Fruit fly (Drosophila melanogaster) whole organism, wandering third instar larva: Measurements from ENCODE around the gene Rcd5.
A peak's percentile ranks its signal among the peaks of the same experiment; 100 is the strongest.

Experiments
- Abd-B ChIP-seq: fragments of >200 bp; optimal IDR thresholded peaks from 2 replicates; lab custom pipeline; 2017; ENCODE audit warnings: missing biosample characterization, missing genetic modification characterization
- CG32264 ChIP-seq: fragments of 200-800 bp; sonication (Bioruptor generic); optimal IDR thresholded peaks from 2 replicates; lab custom pipeline; 2016; ENCODE audit warnings: missing biosample characterization, missing genetic modification characterization
- GATAd ChIP-seq: sonication (Bioruptor generic); optimal IDR thresholded peaks from 2 replicates; lab custom pipeline; 2016; ENCODE audit warnings: missing biosample characterization, missing genetic modification characterization
- HLH106 ChIP-seq: fragments of 200-800 bp; optimal IDR thresholded peaks from 3 replicates; lab custom pipeline; 2019; ENCODE audit warnings: missing biosample characterization, mild to moderate bottlenecking, missing genetic modification characterization, moderate library complexity
- Hnf4 ChIP-seq: fragments of 200-800 bp; sonication (Bioruptor generic); optimal IDR thresholded peaks from 2 replicates; lab custom pipeline; 2016; ENCODE audit warnings: missing biosample characterization, mild to moderate bottlenecking, missing genetic modification characterization
- Hr78 ChIP-seq: fragments of >200 bp; optimal IDR thresholded peaks from 2 replicates; lab custom pipeline; 2017; ENCODE audit warnings: missing biosample characterization, missing genetic modification characterization
- Hr83 ChIP-seq: fragments of 200-300 bp; sonication (Bioruptor generic); optimal IDR thresholded peaks from 2 replicates; lab custom pipeline; 2016; ENCODE audit warnings: missing biosample characterization, mild to moderate bottlenecking, missing genetic modification characterization, moderate library complexity; ENCODE audit not compliant: poor library complexity, severe bottlenecking
- Jra ChIP-seq: sonication (Bioruptor generic); optimal IDR thresholded peaks from 2 replicates; lab custom pipeline; 2016; ENCODE audit warnings: missing biosample characterization, missing genetic modification characterization
- N ChIP-seq: fragments of >200 bp; optimal IDR thresholded peaks from 2 replicates; lab custom pipeline; 2018; ENCODE audit warnings: missing biosample characterization, missing external identifiers, missing genetic modification characterization
- OdsH ChIP-seq: fragments of 200-800 bp; sonication (Bioruptor generic); optimal IDR thresholded peaks from 2 replicates; lab custom pipeline; 2016; ENCODE audit warnings: missing biosample characterization, mild to moderate bottlenecking, missing genetic modification characterization
- Rel ChIP-seq, 2 experiments: fragments of 200-800 bp; sonication (Bioruptor generic) in 1 of 2; optimal IDR thresholded peaks; 2 replicates in 1 of 2; 3 replicates in 1 of 2; lab custom pipeline; 2016 to 2019; ENCODE audit warnings: mild to moderate bottlenecking in 2 of 2, missing biosample characterization in 2 of 2, missing genetic modification characterization in 2 of 2, moderate library complexity in 1 of 2
- Vsx2 ChIP-seq: fragments of 200-300, 225-300 bp; sonication (Bioruptor generic); optimal IDR thresholded peaks from 2 replicates; lab custom pipeline; 2018; ENCODE audit warnings: missing biosample characterization, missing genetic modification characterization; ENCODE audit not compliant: partially characterized antibody
- brk ChIP-seq: fragments of 200-800 bp; sonication (Bioruptor generic); optimal IDR thresholded peaks from 2 replicates; lab custom pipeline; 2016; ENCODE audit warnings: missing biosample characterization, mild to moderate bottlenecking, missing genetic modification characterization
- dl ChIP-seq, 2 experiments: fragments of 175-275, 200-275 bp in 1 of 2; fragments of 200-275 bp in 1 of 2; sonication (Bioruptor generic); optimal IDR thresholded peaks; lab custom pipeline; 2018; ENCODE audit warnings: mild to moderate bottlenecking in 2 of 2, missing biosample characterization in 2 of 2, missing genetic modification characterization in 2 of 2, moderate library complexity in 2 of 2; ENCODE audit not compliant: partially characterized antibody in 2 of 2, insufficient read depth in 1 of 2
- dsf ChIP-seq: sonication (Bioruptor generic); optimal IDR thresholded peaks from 2 replicates; lab custom pipeline; 2016; ENCODE audit warnings: missing biosample characterization, missing genetic modification characterization, borderline replicate concordance
- h ChIP-seq: fragments of 200-800 bp; sonication (Bioruptor generic); optimal IDR thresholded peaks from 3 replicates; lab custom pipeline; 2016; ENCODE audit warnings: missing biosample characterization, mild to moderate bottlenecking, missing genetic modification characterization
- lola ChIP-seq: fragments of >200 bp; optimal IDR thresholded peaks from 2 replicates; lab custom pipeline; 2017; ENCODE audit warnings: missing biosample characterization, missing genetic modification characterization
- pan ChIP-seq: fragments of >200 bp; optimal IDR thresholded peaks from 2 replicates; lab custom pipeline; 2017
- psq ChIP-seq: fragments of 200-800 bp; sonication (Bioruptor generic); optimal IDR thresholded peaks from 3 replicates; lab custom pipeline; 2017; ENCODE audit warnings: missing biosample characterization, mild to moderate bottlenecking, missing genetic modification characterization, moderate library complexity
- rgr ChIP-seq: fragments of 200-800 bp; sonication (Bioruptor generic); optimal IDR thresholded peaks from 3 replicates; lab custom pipeline; 2016; ENCODE audit warnings: missing biosample characterization, mild to moderate bottlenecking, missing genetic modification characterization
- tai ChIP-seq: sonication (Bioruptor generic); optimal IDR thresholded peaks from 2 replicates; lab custom pipeline; 2016; ENCODE audit warnings: missing biosample characterization, missing genetic modification characterization
- usp ChIP-seq: fragments of >200 bp; optimal IDR thresholded peaks from 2 replicates; lab custom pipeline; 2017; ENCODE audit warnings: missing biosample characterization, missing genetic modification characterization
- woc ChIP-seq: sonication (Bioruptor generic); optimal IDR thresholded peaks from 2 replicates; lab custom pipeline; 2016; ENCODE audit warnings: missing biosample characterization, mild to moderate bottlenecking, missing genetic modification characterization

Rcd5 gene

dm6 chr3L:4085867-4086266 is 45.5 kb downstream of the Rcd5 start:
- TF ChIP-seq usp (GFP tag; lab: Kevin White, UChicago) (no peak), Hnf4 (GFP tag; lab: Kevin White, UChicago) (no peak)

- TF ChIP-seq usp (GFP tag; lab: Kevin White, UChicago) (no peak), HLH106 (no peak), brk (GFP tag; lab: Kevin White, UChicago) (no peak), Hnf4 (GFP tag; lab: Kevin White, UChicago) (no peak), Hr83 (GFP tag; lab: Kevin White, UChicago) (no peak), dsf (GFP tag; lab: Kevin White, UChicago) (no peak), Abd-B (no peak), Vsx2 (GFP tag; lab: Kevin White, UChicago) (no peak), Rel (GFP tag; optimal IDR thresholded peaks at IDR 0.05; lab: Kevin White, UChicago) (no peak), Rel (tag; optimal IDR thresholded peaks at IDR 0.05; lab: Kevin White, UChicago) (no peak), tai (GFP tag; lab: Kevin White, UChicago) (no peak), lola (GFP tag; lab: Kevin White, UChicago) (no peak), psq (no peak), Hr78 (no peak), N (GFP tag; lab: Kevin White, UChicago) (no peak), dl (GFP tag; optimal IDR thresholded peaks at IDR 0.05; lab: Kevin White, UChicago; ENCODE audit: insufficient read depth in 1 of 2, partially characterized antibody in 2 of 2) (no peak), OdsH (GFP tag; lab: Kevin White, UChicago) (no peak), GATAd (GFP tag; lab: Kevin White, UChicago) (no peak), CG32264 (GFP tag; lab: Kevin White, UChicago) (no peak), h (no peak), Jra (GFP tag; lab: Kevin White, UChicago) (no peak)
These were observed 47.0 kb downstream of the Rcd5 start, which contains the start of gene CG14989 for dm6 chr3L:4087281-4087680. TSS of gene CG14989 (plus strand) at chr3L:4087581.

dm6 chr3L:4088694-4089190 is 48.4 kb downstream of the Rcd5 start, which contains the start of gene Gad1:
TSS of gene Gad1 (minus strand) at chr3L:4088744.
- TF ChIP-seq dl (GFP tag; optimal IDR thresholded peaks at IDR 0.05; lab: Kevin White, UChicago; ENCODE audit: insufficient read depth in 1 of 2, partially characterized antibody in 2 of 2), result no peak
- TF ChIP-seq rgr, result no peak
- no peak for TF ChIP-seq HLH106
- no peak for TF ChIP-seq Hr83 (GFP tag; lab: Kevin White, UChicago)
- no peak for TF ChIP-seq pan (lab: Kevin White, UChicago)
- no peak for TF ChIP-seq Abd-B
- peak; percentile 35 for TF ChIP-seq Vsx2 (GFP tag; lab: Kevin White, UChicago)
- TF ChIP-seq woc (GFP tag; lab: Kevin White, UChicago), result no peak
